Worm (Caenorhabditis elegans): Measurements from ENCODE around the gene Y82E9BL.1.

Y82E9BL.1 gene

ce11 chrIII:1331894-1332293, 23.3 kb downstream of the Y82E9BL.1 start, which contains the start of gene Y82E9BL.19:
TSS of gene Y82E9BL.19 (plus strand) at chrIII:1332016.
- TF ChIP-seq bed-3 (GFP tag; optimal IDR thresholded peaks at IDR 0.05): no peak
- TF ChIP-seq sem-2 (GFP tag; optimal IDR thresholded peaks at IDR 0.05): no peak
- no peak for TF ChIP-seq unc-39 (tag; optimal IDR thresholded peaks at IDR 0.05)
- TF ChIP-seq ceh-39 (tag; optimal IDR thresholded peaks at IDR 0.05): no peak
- TF ChIP-seq mls-2 (tag; optimal IDR thresholded peaks at IDR 0.05): no peak
- no peak for TF ChIP-seq ceh-83 (GFP tag; optimal IDR thresholded peaks at IDR 0.05)
- no peak for TF ChIP-seq mab-5 (tag; optimal IDR thresholded peaks at IDR 0.05)
- TF ChIP-seq blmp-1 (tag; optimal IDR thresholded peaks at IDR 0.05): no peak
- TF ChIP-seq unc-120 (tag; optimal IDR thresholded peaks at IDR 0.05; ENCODE audit: poor library complexity, severe bottlenecking): no peak
- no peak for TF ChIP-seq ham-2 (GFP tag; optimal IDR thresholded peaks at IDR 0.05)

DNA sequence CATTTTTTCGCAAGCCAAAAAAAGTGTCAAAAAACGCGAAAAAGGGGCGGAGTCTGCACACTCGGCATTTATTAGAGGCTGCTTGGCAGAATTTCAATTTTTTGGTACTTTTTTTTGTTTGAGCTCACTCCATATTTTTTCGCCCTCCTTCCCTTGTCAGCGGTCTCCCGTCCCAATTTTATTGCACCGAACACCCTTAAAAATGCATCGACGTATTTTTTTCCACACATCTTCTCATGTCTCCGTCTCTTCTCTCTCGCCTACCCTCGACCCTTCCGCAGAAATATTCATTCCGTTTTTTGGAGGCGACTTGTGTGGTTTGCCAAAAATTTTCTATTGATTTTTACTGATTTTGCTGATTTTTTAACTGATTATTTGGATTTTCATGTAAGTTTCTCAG, 28.7 kb downstream of the Y82E9BL.1 start, which contains the start of gene Y82E9BL.18:
Y82E9BL.18 (plus strand) TSS at position 301 of the 400 bp plus-strand sequence.
- TF ChIP-seq lin-13 (tag; optimal IDR thresholded peaks at IDR 0.05) (no peak), nhr-76 (tag; optimal IDR thresholded peaks at IDR 0.05) (no peak), drap-1 (GFP tag; optimal IDR thresholded peaks at IDR 0.05) (no peak), unc-120 (tag; optimal IDR thresholded peaks at IDR 0.05; ENCODE audit: poor library complexity, severe bottlenecking) (no peak), mep-1 (tag; optimal IDR thresholded peaks at IDR 0.05) (no peak), sem-2 (GFP tag; optimal IDR thresholded peaks at IDR 0.05) (no peak), mab-5 (tag; optimal IDR thresholded peaks at IDR 0.05) (no peak), ceh-83 (GFP tag; optimal IDR thresholded peaks at IDR 0.05) (no peak), unc-62 (GFP tag; optimal IDR thresholded peaks at IDR 0.05) (no peak), M03D4.4 (tag; optimal IDR thresholded peaks at IDR 0.05) (no peak)

ce11 chrIII:1324513-1324912, 30.7 kb downstream of the Y82E9BL.1 start, which contains the start of gene fbxa-14:
TSS of gene fbxa-14 (minus strand) at chrIII:1324613.
- TF ChIP-seq ham-2 (GFP tag; optimal IDR thresholded peaks at IDR 0.05) (no peak), M03D4.4 (tag; optimal IDR thresholded peaks at IDR 0.05) (no peak), nhr-2 (tag; optimal IDR thresholded peaks at IDR 0.05) (no peak), elt-3 (tag; optimal IDR thresholded peaks at IDR 0.05) (no peak), tbx-8 (GFP tag; optimal IDR thresholded peaks at IDR 0.05) (no peak), drap-1 (GFP tag; optimal IDR thresholded peaks at IDR 0.05) (no peak), flh-1 (GFP tag; optimal IDR thresholded peaks at IDR 0.05) (no peak), ces-1 (GFP tag; optimal IDR thresholded peaks at IDR 0.05) (no peak), mab-5 (tag; optimal IDR thresholded peaks at IDR 0.05) (no peak), blmp-1 (tag; optimal IDR thresholded peaks at IDR 0.05) (no peak), ztf-11 (tag; optimal IDR thresholded peaks at IDR 0.05) (no peak), sem-2 (GFP tag; optimal IDR thresholded peaks at IDR 0.05) (no peak), elt-1 (tag; optimal IDR thresholded peaks at IDR 0.05; ENCODE audit: borderline replicate concordance, insufficient read depth) (no peak), unc-62 (GFP tag; optimal IDR thresholded peaks at IDR 0.05) (no peak)

- no peak for TF ChIP-seq ces-1 (GFP tag; optimal IDR thresholded peaks at IDR 0.05)
- TF ChIP-seq mls-2 (tag; optimal IDR thresholded peaks at IDR 0.05): no peak
- TF ChIP-seq pha-4 (tag; optimal IDR thresholded peaks at IDR 0.05): no peak
- TF ChIP-seq elt-1 (tag; optimal IDR thresholded peaks at IDR 0.05; ENCODE audit: borderline replicate concordance, insufficient read depth): no peak
- TF ChIP-seq blmp-1 (tag; optimal IDR thresholded peaks at IDR 0.05): no peak
- no peak for TF ChIP-seq mab-5 (tag; optimal IDR thresholded peaks at IDR 0.05)
- TF ChIP-seq ceh-83 (GFP tag; optimal IDR thresholded peaks at IDR 0.05): no peak
- no peak for TF ChIP-seq cnd-1 (tag; optimal IDR thresholded peaks at IDR 0.05)
- no peak for TF ChIP-seq ham-2 (GFP tag; optimal IDR thresholded peaks at IDR 0.05)
- TF ChIP-seq mep-1 (tag; optimal IDR thresholded peaks at IDR 0.05): no peak
- no peak for TF ChIP-seq sptf-1 (tag; optimal IDR thresholded peaks at IDR 0.05)
- TF ChIP-seq ceh-43 (GFP tag; optimal IDR thresholded peaks at IDR 0.05): no peak
- TF ChIP-seq bed-3 (GFP tag; optimal IDR thresholded peaks at IDR 0.05): no peak
- no peak for TF ChIP-seq sem-2 (GFP tag; optimal IDR thresholded peaks at IDR 0.05)
- no peak for TF ChIP-seq flh-1 (GFP tag; optimal IDR thresholded peaks at IDR 0.05)
- no peak for TF ChIP-seq tbx-8 (GFP tag; optimal IDR thresholded peaks at IDR 0.05)
- TF ChIP-seq nhr-237 (tag; optimal IDR thresholded peaks at IDR 0.05): no peak
- TF ChIP-seq zip-8 (tag; optimal IDR thresholded peaks at IDR 0.05): no peak
These were observed 31.7 kb downstream of the Y82E9BL.1 start for ce11 chrIII:1323555-1323954.

ce11 chrIII:1321561-1321960, 33.7 kb downstream of the Y82E9BL.1 start, which contains the start of gene fbxa-15:
TSS of gene fbxa-15 (minus strand) at chrIII:1321661.
- TF ChIP-seq ces-1 (GFP tag; optimal IDR thresholded peaks at IDR 0.05): no peak
- no peak for TF ChIP-seq lin-13 (tag; optimal IDR thresholded peaks at IDR 0.05)
- TF ChIP-seq zip-8 (tag; optimal IDR thresholded peaks at IDR 0.05): no peak
- no peak for TF ChIP-seq M03D4.4 (tag; optimal IDR thresholded peaks at IDR 0.05)
- TF ChIP-seq nhr-28 (tag; optimal IDR thresholded peaks at IDR 0.05): no peak
- no peak for TF ChIP-seq cnd-1 (tag; optimal IDR thresholded peaks at IDR 0.05)
- TF ChIP-seq unc-120 (tag; optimal IDR thresholded peaks at IDR 0.05; ENCODE audit: poor library complexity, severe bottlenecking): no peak
- TF ChIP-seq snpc-4 (tag; optimal IDR thresholded peaks at IDR 0.05): no peak
- no peak for TF ChIP-seq ceh-43 (GFP tag; optimal IDR thresholded peaks at IDR 0.05)
- no peak for TF ChIP-seq mls-2 (tag; optimal IDR thresholded peaks at IDR 0.05)
- no peak for TF ChIP-seq unc-39 (tag; optimal IDR thresholded peaks at IDR 0.05)

Data from whole organism, mixed stage, embryonic.